Fruit fly (Drosophila melanogaster) whole organism, embryonic: ENCODE results near the gene CG11695.

Experiments used
- BEAF-32 ChIP-seq: fragments of 200-800 bp; sonication (Bioruptor generic); optimal IDR thresholded peaks from 3 replicates; lab custom pipeline; 2017; ENCODE audit warnings: missing biosample characterization, missing genetic modification characterization, mild to moderate bottlenecking, moderate library complexity, missing genetic modification reagents
- CG10274 ChIP-seq: fragments of 200-800 bp; sonication (Bioruptor generic); optimal IDR thresholded peaks from 3 replicates; lab custom pipeline; 2017; ENCODE audit warnings: missing biosample characterization, mild to moderate bottlenecking, missing genetic modification characterization
- CG10431 ChIP-seq: fragments of 200-800 bp; sonication (Bioruptor generic); optimal IDR thresholded peaks from 3 replicates; lab custom pipeline; 2018; ENCODE audit warnings: missing biosample characterization, mild to moderate bottlenecking, missing genetic modification characterization
- CG12391 ChIP-seq: fragments of 200-800 bp; sonication (Bioruptor generic); optimal IDR thresholded peaks from 3 replicates; lab custom pipeline; 2018; ENCODE audit warnings: missing biosample characterization, mild to moderate bottlenecking, missing genetic modification characterization, moderate library complexity
- CG12659 ChIP-seq: fragments of 200-800 bp; sonication (Bioruptor generic); optimal IDR thresholded peaks from 3 replicates; lab custom pipeline; 2017; ENCODE audit warnings: mild to moderate bottlenecking, missing biosample characterization, missing genetic modification reagents, missing genetic modification characterization
- CG13287 ChIP-seq: fragments of 200-800 bp; sonication (Bioruptor generic); IDR thresholded peaks from 2 replicates; pipeline ENCODE4 v1.3.6; 2022; ENCODE audit warnings: missing biosample characterization, missing genetic modification characterization; ENCODE audit not compliant: partially characterized antibody
- CG14860 ChIP-seq: fragments of 200-800 bp; sonication (Bioruptor generic); IDR thresholded peaks from 3 replicates; pipeline ENCODE4 v1.3.6; 2022; ENCODE audit warnings: missing biosample characterization, missing genetic modification characterization; ENCODE audit not compliant: partially characterized antibody
- CG15514 ChIP-seq: fragments of 200-800 bp; sonication (Bioruptor generic); optimal IDR thresholded peaks from 3 replicates; lab custom pipeline; 2017; ENCODE audit warnings: missing biosample characterization, missing genetic modification characterization, mild to moderate bottlenecking, moderate library complexity, missing genetic modification reagents
- CG15601 ChIP-seq: fragments of 200-800 bp; sonication (Bioruptor generic); optimal IDR thresholded peaks from 3 replicates; lab custom pipeline; 2019; ENCODE audit warnings: missing biosample characterization, mild to moderate bottlenecking, missing genetic modification characterization, moderate library complexity
- CG16813 ChIP-seq: fragments of 200-800 bp; sonication (Bioruptor generic); IDR thresholded peaks from 3 replicates; pipeline ENCODE4 v1.3.6; 2022; ENCODE audit warnings: missing biosample characterization, missing genetic modification characterization; ENCODE audit not compliant: partially characterized antibody
- CG17912 ChIP-seq: fragments of 200-800 bp; sonication (Bioruptor generic); optimal IDR thresholded peaks from 2 replicates; lab custom pipeline; 2018; ENCODE audit warnings: missing biosample characterization, mild to moderate bottlenecking, missing genetic modification characterization
- CG33213 ChIP-seq: fragments of 200-800 bp; sonication (Bioruptor generic); optimal IDR thresholded peaks from 3 replicates; lab custom pipeline; 2016; ENCODE audit warnings: missing biosample characterization, missing genetic modification characterization
- CG8290 ChIP-seq, 3 experiments: fragments of 200-800 bp; sonication (Bioruptor generic); optimal IDR thresholded peaks; 2 replicates each; lab custom pipeline; 2016 to 2019; ENCODE audit warnings: missing biosample characterization in 3 of 3, missing genetic modification characterization in 3 of 3, mild to moderate bottlenecking in 2 of 3, moderate library complexity in 1 of 3
- CG8388 ChIP-seq: fragments of 200-800 bp; sonication (Bioruptor generic); optimal IDR thresholded peaks from 2 replicates; lab custom pipeline; 2019; ENCODE audit warnings: missing biosample characterization, mild to moderate bottlenecking, missing genetic modification characterization, moderate library complexity
- CG9797 ChIP-seq: fragments of 200-800 bp; sonication (Bioruptor generic); optimal IDR thresholded peaks from 3 replicates; lab custom pipeline; 2018; ENCODE audit warnings: missing biosample characterization, mild to moderate bottlenecking, missing genetic modification characterization
- Fer1 ChIP-seq: fragments of 200-800 bp; sonication (Bioruptor generic); optimal IDR thresholded peaks from 2 replicates; lab custom pipeline; 2017; ENCODE audit warnings: missing biosample characterization, mild to moderate bottlenecking, missing genetic modification characterization
- HLH54F ChIP-seq: fragments of 200-800 bp; sonication (Bioruptor generic); optimal IDR thresholded peaks from 3 replicates; lab custom pipeline; 2016; ENCODE audit warnings: missing biosample characterization, missing genetic modification characterization
- Hmr ChIP-seq: fragments of 200-800 bp; sonication (Bioruptor generic); optimal IDR thresholded peaks from 3 replicates; lab custom pipeline; 2017; ENCODE audit warnings: mild to moderate bottlenecking, missing biosample characterization, missing genetic modification reagents, missing genetic modification characterization
- Lhr ChIP-seq: fragments of 200-800 bp; sonication (Bioruptor generic); optimal IDR thresholded peaks from 3 replicates; lab custom pipeline; 2017; ENCODE audit warnings: mild to moderate bottlenecking, missing biosample characterization, missing genetic modification reagents, missing genetic modification characterization
- MESR4 ChIP-seq: fragments of 200-800 bp; sonication (Bioruptor generic); optimal IDR thresholded peaks from 2 replicates; lab custom pipeline; 2018; ENCODE audit warnings: missing biosample characterization, mild to moderate bottlenecking, missing genetic modification characterization, moderate library complexity
- Myb ChIP-seq: fragments of 200-800 bp; sonication (Bioruptor generic); optimal IDR thresholded peaks from 2 replicates; lab custom pipeline; 2016; ENCODE audit warnings: missing biosample characterization, missing genetic modification characterization
- Opbp ChIP-seq: fragments of 200-800 bp; sonication (Bioruptor generic); IDR thresholded peaks from 3 replicates; pipeline ENCODE4 v1.3.6; 2022; ENCODE audit warnings: missing biosample characterization, missing genetic modification characterization; ENCODE audit not compliant: partially characterized antibody
- Rfx ChIP-seq: fragments of 200-800 bp; sonication (Bioruptor generic); IDR thresholded peaks from 2 replicates; pipeline ENCODE4 v1.3.6; 2022; ENCODE audit warnings: missing biosample characterization, missing genetic modification characterization
- Xbp1 ChIP-seq: fragments of 200-800 bp; sonication (Bioruptor generic); optimal IDR thresholded peaks from 3 replicates; lab custom pipeline; 2016; ENCODE audit warnings: missing biosample characterization, mild to moderate bottlenecking, missing genetic modification characterization
- Xrp1 ChIP-seq: fragments of 200-800 bp; sonication (Bioruptor generic); IDR thresholded peaks from 2 replicates; pipeline ENCODE4 v1.3.6; 2022; ENCODE audit warnings: missing biosample characterization, missing genetic modification characterization
- YL-1 ChIP-seq: fragments of 200-800 bp; sonication (Bioruptor generic); optimal IDR thresholded peaks from 3 replicates; lab custom pipeline; 2017; ENCODE audit warnings: missing biosample characterization, mild to moderate bottlenecking, missing genetic modification characterization
- amos ChIP-seq: fragments of 200-800 bp; sonication (Bioruptor generic); IDR thresholded peaks from 2 replicates; pipeline ENCODE4 v1.3.6; 2022; ENCODE audit warnings: missing biosample characterization, missing genetic modification characterization; ENCODE audit not compliant: partially characterized antibody
- ash1 ChIP-seq: fragments of 200-800 bp; sonication (Bioruptor generic); optimal IDR thresholded peaks from 2 replicates; lab custom pipeline; 2018; ENCODE audit warnings: missing biosample characterization, mild to moderate bottlenecking, missing genetic modification characterization
- ato ChIP-seq: fragments of 200-800 bp; sonication (Bioruptor generic); IDR thresholded peaks from 2 replicates; pipeline ENCODE4 v1.3.6; 2022; ENCODE audit warnings: missing biosample characterization, missing genetic modification characterization; ENCODE audit not compliant: partially characterized antibody
- dmrt11E ChIP-seq: fragments of 200-800 bp; sonication (Bioruptor generic); optimal IDR thresholded peaks from 3 replicates; lab custom pipeline; 2018; ENCODE audit warnings: missing biosample characterization, mild to moderate bottlenecking, missing genetic modification characterization, moderate library complexity
- fd102C ChIP-seq: fragments of 200-800 bp; sonication (Bioruptor generic); optimal IDR thresholded peaks from 2 replicates; lab custom pipeline; 2018; ENCODE audit warnings: missing biosample characterization, mild to moderate bottlenecking, missing genetic modification characterization, moderate library complexity
- gfzf ChIP-seq: fragments of 200-800 bp; sonication (Bioruptor generic); optimal IDR thresholded peaks from 2 replicates; lab custom pipeline; 2016; ENCODE audit warnings: missing biosample characterization, mild to moderate bottlenecking, missing genetic modification characterization, moderate library complexity
- hbn ChIP-seq: fragments of 200-800 bp; sonication (Bioruptor generic); IDR thresholded peaks from 2 replicates; pipeline ENCODE4 v1.3.6; 2022; ENCODE audit warnings: missing biosample characterization, missing genetic modification characterization; ENCODE audit not compliant: partially characterized antibody
- ken ChIP-seq: fragments of 200-800 bp; sonication (Bioruptor generic); IDR thresholded peaks from 3 replicates; pipeline ENCODE4 v1.3.6; 2022; ENCODE audit warnings: missing biosample characterization, missing genetic modification characterization
- mirr ChIP-seq: fragments of 200-800 bp; sonication (Bioruptor generic); optimal IDR thresholded peaks from 3 replicates; lab custom pipeline; 2018; ENCODE audit warnings: missing biosample characterization, mild to moderate bottlenecking, missing genetic modification characterization
- nerfin-1 ChIP-seq: fragments of 200-800 bp; sonication (Bioruptor generic); optimal IDR thresholded peaks from 3 replicates; lab custom pipeline; 2019; ENCODE audit warnings: missing biosample characterization, mild to moderate bottlenecking, missing genetic modification characterization, moderate library complexity
- otp ChIP-seq: fragments of 200-800 bp; sonication (Bioruptor generic); IDR thresholded peaks from 3 replicates; pipeline ENCODE4, ENCODE4 v1.3.6; 2022; ENCODE audit warnings: missing biosample characterization, missing genetic modification characterization
- phol ChIP-seq: fragments of 200-800 bp; sonication (Bioruptor generic); optimal IDR thresholded peaks from 3 replicates; lab custom pipeline; 2018; ENCODE audit warnings: missing biosample characterization, mild to moderate bottlenecking, missing genetic modification characterization, moderate library complexity
- pzg ChIP-seq: fragments of 200-800 bp; sonication (Bioruptor generic); optimal IDR thresholded peaks from 3 replicates; lab custom pipeline; 2018; ENCODE audit warnings: missing biosample characterization, mild to moderate bottlenecking, missing genetic modification characterization, moderate library complexity
- row ChIP-seq: fragments of 200-800 bp; sonication (Bioruptor generic); IDR thresholded peaks from 3 replicates; pipeline ENCODE4 v1.3.6; 2022; ENCODE audit warnings: missing biosample characterization, missing genetic modification characterization
- sd ChIP-seq: fragments of 200-800 bp; sonication (Bioruptor generic); optimal IDR thresholded peaks from 3 replicates; lab custom pipeline; 2018; ENCODE audit warnings: missing biosample characterization, mild to moderate bottlenecking, missing genetic modification characterization, moderate library complexity
- seq ChIP-seq: fragments of 200-800 bp; sonication (Bioruptor generic); IDR thresholded peaks from 2 replicates; pipeline ENCODE4 v1.3.6; 2022; ENCODE audit warnings: missing biosample characterization, missing genetic modification characterization
- sna ChIP-seq: fragments of 200-800 bp; sonication (Bioruptor generic); IDR thresholded peaks from 2 replicates; pipeline ENCODE4 v1.3.6; 2022; ENCODE audit warnings: missing biosample characterization, missing genetic modification characterization; ENCODE audit not compliant: partially characterized antibody
- stc ChIP-seq: fragments of 200-800 bp; sonication (Bioruptor generic); IDR thresholded peaks from 2 replicates; pipeline ENCODE4 v1.3.6; 2022; ENCODE audit warnings: missing biosample characterization, missing genetic modification characterization
- yki ChIP-seq: fragments of >200 bp; optimal IDR thresholded peaks from 3 replicates; lab custom pipeline; 2018
- zen2 ChIP-seq: fragments of 200-800 bp; sonication (Bioruptor generic); IDR thresholded peaks from 3 replicates; pipeline ENCODE4 v1.3.6; 2022; ENCODE audit warnings: missing biosample characterization, missing genetic modification characterization; ENCODE audit not compliant: partially characterized antibody
- zf30C ChIP-seq: fragments of 200-800 bp; sonication (Bioruptor generic); optimal IDR thresholded peaks from 3 replicates; lab custom pipeline; 2018; ENCODE audit warnings: missing biosample characterization, mild to moderate bottlenecking, missing genetic modification characterization
- zfh1 ChIP-seq: fragments of 200-800 bp; sonication (Bioruptor generic); IDR thresholded peaks from 3 replicates; pipeline ENCODE4 v1.3.6; 2022; ENCODE audit warnings: missing biosample characterization, missing genetic modification characterization

Gene CG11695

DNA sequence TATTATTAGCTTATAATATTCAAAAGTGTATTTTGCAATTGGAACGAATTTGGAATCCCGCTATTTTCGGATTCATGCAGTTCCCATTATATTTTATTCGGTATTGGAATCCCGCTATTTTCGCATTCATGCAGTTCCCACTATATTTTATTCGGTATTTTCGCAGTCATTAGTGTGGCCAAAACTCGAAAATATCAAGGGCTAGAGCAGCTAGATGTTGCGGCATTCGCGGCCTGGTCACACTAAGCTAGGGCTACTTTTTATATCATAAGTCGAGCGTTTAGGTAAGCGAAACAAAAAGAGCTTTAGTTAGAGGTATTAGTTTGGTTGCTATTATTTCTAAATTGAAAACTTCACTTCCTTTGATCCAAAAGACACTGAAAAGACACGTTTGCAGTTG is 2.2 kb downstream of the CG11695 start:
- peak; percentile 92 for TF ChIP-seq CG33213
- TF ChIP-seq ken (GFP tag; lab: Robert Waterston, UW), result no peak
- TF ChIP-seq Lhr (GFP tag; lab: Kevin White, UChicago), result peak; percentile 95
- no peak for TF ChIP-seq HLH54F (GFP tag; lab: Kevin White, UChicago)
- no peak for TF ChIP-seq stc (GFP tag; lab: Robert Waterston, UW)
- peak; percentile 50 for TF ChIP-seq CG12659 (GFP tag; lab: Kevin White, UChicago)
- TF ChIP-seq gfzf (GFP tag; lab: Kevin White, UChicago), result peak; percentile 89
- peak; percentile 17 for TF ChIP-seq Myb (GFP tag; lab: Kevin White, UChicago)
- peak; percentile 47 for TF ChIP-seq Hmr (GFP tag; lab: Kevin White, UChicago)
- 0 out of 3 replicates have a peak, but pooled peaks have one; percentile 25 for TF ChIP-seq CG14860 (GFP tag; lab: Robert Waterston, UW)
- TF ChIP-seq Xbp1 (GFP tag; lab: Kevin White, UChicago), result no peak
- peak; percentile 54 for TF ChIP-seq amos
- TF ChIP-seq row (GFP tag; lab: Robert Waterston, UW), result peak; percentile 47; the same call in 2 of the 3 replicates
- TF ChIP-seq phol (tag; lab: Kevin White, UChicago), result peak; percentile 13
- peak; percentile 45 for TF ChIP-seq MESR4 (GFP tag; lab: Kevin White, UChicago)
- TF ChIP-seq otp (GFP tag; lab: Robert Waterston, UW), result no peak
- TF ChIP-seq sd (tag; lab: Kevin White, UChicago), result peak; percentile 96
- peak; percentile 32 for TF ChIP-seq CG15601
- 0 out of 2 replicates have a peak, but pooled peaks have one; percentile 42 for TF ChIP-seq sna (GFP tag; lab: Robert Waterston, UW)
- no peak for TF ChIP-seq zf30C (GFP tag; lab: Kevin White, UChicago)
- no peak for TF ChIP-seq CG8388 (GFP tag; lab: Kevin White, UChicago)
- peak; percentile 18 for TF ChIP-seq Fer1 (GFP tag; lab: Kevin White, UChicago)
- no peak for TF ChIP-seq zfh1 (GFP tag; lab: Robert Waterston, UW)
- peak; percentile 36; the same call in 1 of the 3 replicates for TF ChIP-seq Opbp (GFP tag; lab: Robert Waterston, UW)
- no peak for TF ChIP-seq CG17912 (GFP tag; lab: Kevin White, UChicago)
- TF ChIP-seq ato, result peak; percentile 54; the same call in 1 of the 2 replicates
- peak; percentile 87 for TF ChIP-seq nerfin-1 (tag; lab: Kevin White, UChicago)
- no peak for TF ChIP-seq dmrt11E (tag; lab: Kevin White, UChicago)
- TF ChIP-seq CG8290 (GFP tag; optimal IDR thresholded peaks at IDR 0.05; lab: Kevin White, UChicago), result peak; percentile 96
- peak; percentile 86 to 91 for TF ChIP-seq CG8290 (tag; optimal IDR thresholded peaks at IDR 0.05; lab: Kevin White, UChicago)
- TF ChIP-seq mirr, result no peak
- peak; percentile 75 for TF ChIP-seq pzg (GFP tag; lab: Kevin White, UChicago)
- TF ChIP-seq fd102C (GFP tag; lab: Kevin White, UChicago), result no peak
- TF ChIP-seq YL-1 (GFP tag; lab: Kevin White, UChicago), result peak; percentile 13
- TF ChIP-seq Rfx, result no peak
- TF ChIP-seq CG10431 (GFP tag; lab: Kevin White, UChicago), result peak; percentile 2
- no peak for TF ChIP-seq ash1 (GFP tag; lab: Kevin White, UChicago)
- TF ChIP-seq seq (GFP tag; lab: Robert Waterston, UW), result no peak
- TF ChIP-seq CG16813, result peak; percentile 45; the same call in 1 of the 3 replicates
- no peak for TF ChIP-seq CG10274 (GFP tag; lab: Kevin White, UChicago)
- peak; percentile 44 for TF ChIP-seq BEAF-32 (GFP tag; lab: Kevin White, UChicago)
- TF ChIP-seq CG13287 (GFP tag; lab: Robert Waterston, UW), result peak; percentile 77
- TF ChIP-seq CG15514, result peak; percentile 58
- peak; percentile 42 for TF ChIP-seq CG12391 (tag; lab: Kevin White, UChicago)
- TF ChIP-seq CG9797 (GFP tag; lab: Kevin White, UChicago), result peak; percentile 85
- TF ChIP-seq zen2, result peak; percentile 68
- no peak for TF ChIP-seq yki (lab: Kevin White, UChicago)
- no peak for TF ChIP-seq Xrp1 (GFP tag; lab: Robert Waterston, UW)
- TF ChIP-seq hbn (GFP tag; lab: Robert Waterston, UW), result peak; percentile 60
